Worm (Caenorhabditis elegans) whole organism, L4 larva: ENCODE measurements around the gene fbxa-136.

Experiments
- D1046.2 ChIP-seq: fragments of 200-800 bp; sonication (Bioruptor generic); IDR thresholded peaks from 2 replicates; pipeline ENCODE4 v1.3.6; 2022; ENCODE audit warnings: missing genetic modification characterization, missing compliant biosample characterization
- F37D6.2 ChIP-seq: sonication (generic microtip); optimal IDR thresholded peaks from 2 replicates; lab custom pipeline; 2016; ENCODE audit warnings: mild to moderate bottlenecking, missing genetic modification characterization, missing compliant biosample characterization
- Y5F2A.4 ChIP-seq: fragments of 200-800 bp; sonication (Bioruptor generic); optimal IDR thresholded peaks from 2 replicates; lab custom pipeline; 2018; ENCODE audit warnings: mild to moderate bottlenecking, missing genetic modification characterization, missing compliant biosample characterization
- Y75B8A.6 ChIP-seq: fragments of 200-800 bp; sonication (Bioruptor generic); IDR thresholded peaks from 2 replicates; pipeline ENCODE4 v1.3.6; 2022; ENCODE audit warnings: missing genetic modification reagents, missing genetic modification characterization, missing compliant biosample characterization
- aha-1 ChIP-seq: fragments of 150-350 bp; peaks from one replicate; lab custom pipeline; 2014; ENCODE audit warnings: missing biosample characterization, missing genetic modification characterization
- ama-1 ChIP-seq: fragments of 150-350 bp; optimal IDR thresholded peaks from 2 replicates; lab custom pipeline; 2014; ENCODE audit warnings: inconsistent platforms, mixed read lengths
- ceh-28 ChIP-seq: fragments of 150-350 bp; optimal IDR thresholded peaks from 2 replicates; lab custom pipeline; 2014; ENCODE audit warnings: missing biosample characterization, missing genetic modification reagents, missing genetic modification characterization
- ceh-82 ChIP-seq: sonication (generic microtip); optimal IDR thresholded peaks from 2 replicates; lab custom pipeline; 2017; ENCODE audit warnings: missing biosample characterization, missing genetic modification characterization
- ctbp-1 ChIP-seq: fragments of 200-800 bp; sonication (Bioruptor generic); IDR thresholded peaks from 2 replicates; pipeline ENCODE4 v1.3.6; 2022; ENCODE audit warnings: missing genetic modification reagents, missing genetic modification characterization, missing compliant biosample characterization
- dmd-8 ChIP-seq: fragments of 200-800 bp; sonication (Bioruptor generic); IDR thresholded peaks from 2 replicates; pipeline ENCODE4 v1.3.6; 2022; ENCODE audit warnings: missing genetic modification characterization, missing compliant biosample characterization
- dmd-9 ChIP-seq: fragments of 200-800 bp; sonication (Bioruptor generic); IDR thresholded peaks from 2 replicates; pipeline ENCODE4 v1.3.6; 2022; ENCODE audit warnings: missing genetic modification reagents, missing genetic modification characterization, missing compliant biosample characterization
- dpl-1 ChIP-seq: fragments of 150-350 bp; optimal IDR thresholded peaks from 2 replicates; lab custom pipeline; 2014; ENCODE audit warnings: missing biosample characterization, missing genetic modification reagents, missing genetic modification characterization
- duxl-1 ChIP-seq: sonication (generic microtip); optimal IDR thresholded peaks from 2 replicates; lab custom pipeline; 2016; ENCODE audit warnings: mild to moderate bottlenecking, missing genetic modification characterization, moderate library complexity, missing compliant biosample characterization; ENCODE audit not compliant: poor library complexity
- lim-7 ChIP-seq: fragments of 200-800 bp; sonication (Bioruptor generic); IDR thresholded peaks from 2 replicates; pipeline ENCODE4 v1.3.6; 2022; ENCODE audit warnings: missing genetic modification characterization, missing compliant biosample characterization
- lin-1 ChIP-seq: fragments of 200-800 bp; sonication (Bioruptor generic); IDR thresholded peaks from 2 replicates; pipeline ENCODE4 v1.3.6; 2022; ENCODE audit warnings: missing genetic modification reagents, missing genetic modification characterization, missing compliant biosample characterization
- madf-9 ChIP-seq: fragments of 200-800 bp; sonication (Bioruptor generic); conservative IDR thresholded peaks from 2 replicates; pipeline ENCODE4 v1.3.6; 2022; ENCODE audit warnings: missing genetic modification reagents, missing genetic modification characterization, missing compliant biosample characterization
- mdl-1 ChIP-seq, 2 experiments: fragments of 150-350 bp in 1 of 2; sonication (generic microtip) in 1 of 2; optimal IDR thresholded peaks; 2 replicates each; lab custom pipeline; 2014 to 2017; ENCODE audit warnings: missing biosample characterization in 2 of 2, missing genetic modification characterization in 2 of 2
- mdt-29 ChIP-seq: fragments of 200-800 bp; sonication (Bioruptor generic); IDR thresholded peaks from 2 replicates; pipeline ENCODE4 v1.3.6; 2022; ENCODE audit warnings: missing genetic modification reagents, missing genetic modification characterization, missing compliant biosample characterization
- mes-2 ChIP-seq: sonication (generic microtip); optimal IDR thresholded peaks from 2 replicates; lab custom pipeline; 2016; ENCODE audit warnings: missing genotype, mild to moderate bottlenecking, missing genetic modification characterization, missing compliant biosample characterization; ENCODE audit not compliant: poor library complexity, severe bottlenecking
- mxl-3 ChIP-seq: fragments of 200-800 bp; sonication (Bioruptor generic); optimal IDR thresholded peaks from 2 replicates; lab custom pipeline; 2018; ENCODE audit warnings: mild to moderate bottlenecking, missing genetic modification characterization, missing compliant biosample characterization
- nhr-28 ChIP-seq: fragments of 150-350 bp; optimal IDR thresholded peaks from 2 replicates; lab custom pipeline; 2014; ENCODE audit warnings: missing biosample characterization, missing genetic modification characterization
- nhr-6 ChIP-seq: fragments of 150-350 bp; optimal IDR thresholded peaks from 2 replicates; lab custom pipeline; 2014; ENCODE audit warnings: missing biosample characterization, missing genetic modification characterization
- nhr-77 ChIP-seq: fragments of 150-350 bp; optimal IDR thresholded peaks from 2 replicates; lab custom pipeline; 2014; ENCODE audit warnings: missing biosample characterization, missing genetic modification characterization
- pqm-1 ChIP-seq: sonication (generic microtip); optimal IDR thresholded peaks from 2 replicates; lab custom pipeline; 2017; ENCODE audit warnings: missing biosample characterization, missing genetic modification characterization
- rbr-2 ChIP-seq: sonication (generic microtip); optimal IDR thresholded peaks from 2 replicates; lab custom pipeline; 2016; ENCODE audit warnings: missing genotype, missing genetic modification characterization, missing compliant biosample characterization
- spr-1 ChIP-seq: sonication (generic microtip); optimal IDR thresholded peaks from 2 replicates; lab custom pipeline; 2016; ENCODE audit warnings: mild to moderate bottlenecking, missing genetic modification characterization, missing compliant biosample characterization
- spr-3 ChIP-seq: fragments of 200-800 bp; sonication (Bioruptor generic); optimal IDR thresholded peaks from 2 replicates; lab custom pipeline; 2018; ENCODE audit warnings: mild to moderate bottlenecking, missing genetic modification characterization, missing compliant biosample characterization
- unc-130 ChIP-seq: sonication (generic microtip); optimal IDR thresholded peaks from 2 replicates; lab custom pipeline; 2016; ENCODE audit warnings: missing genetic modification reagents, missing genetic modification characterization, missing compliant biosample characterization
- unc-62 ChIP-seq, 3 experiments: fragments of 150-350 bp in 1 of 3; sonication (generic microtip); optimal IDR thresholded peaks in 2 of 3; peaks in 1 of 3; 1 replicate in 1 of 3; 2 replicates in 2 of 3; lab custom pipeline; 2014 to 2017; ENCODE audit warnings: missing biosample characterization in 3 of 3, missing genetic modification characterization in 3 of 3, missing genetic modification reagents in 3 of 3, missing genotype in 1 of 3
- vab-7 ChIP-seq: fragments of 200-800 bp; sonication (Bioruptor generic); IDR thresholded peaks from 2 replicates; pipeline ENCODE4 v1.3.6; 2022; ENCODE audit warnings: missing genetic modification reagents, missing genetic modification characterization, missing compliant biosample characterization
- zfp-3 ChIP-seq: fragments of 200-800 bp; sonication (Bioruptor generic); conservative IDR thresholded peaks from 2 replicates; pipeline ENCODE4 v1.3.6; 2022; ENCODE audit warnings: missing genetic modification reagents, missing genetic modification characterization, missing compliant biosample characterization
- ztf-11 ChIP-seq: fragments of 150-350 bp; optimal IDR thresholded peaks from 2 replicates; lab custom pipeline; 2014; ENCODE audit warnings: missing biosample characterization, missing genetic modification characterization

The fbxa-136 gene

DNA sequence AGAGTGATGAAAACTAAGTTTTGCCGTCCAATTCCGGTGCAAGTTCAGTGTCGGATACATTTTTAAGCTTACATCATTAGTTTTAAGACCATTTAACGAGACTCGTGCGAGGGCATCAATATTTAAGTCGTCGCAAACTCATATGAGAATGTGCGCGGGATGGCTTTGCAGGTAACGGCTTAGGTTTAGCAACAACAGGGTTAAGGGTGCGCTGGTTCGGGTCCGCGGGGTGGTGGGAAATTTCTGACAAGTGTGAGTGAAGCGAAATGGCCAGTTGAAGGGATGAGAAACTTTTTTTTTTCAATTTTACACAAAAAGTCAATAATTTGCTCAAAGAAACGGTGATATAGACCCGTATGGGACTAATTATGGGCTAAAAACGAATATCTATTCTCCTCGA, 7.0 kb upstream of the fbxa-136 start:
- TF ChIP-seq nhr-77 (tag; lab: Kevin White, UChicago): no peak
- TF ChIP-seq vab-7 (GFP tag; lab: Robert Waterston, UW): 0 out of 2 replicates have a peak, but pooled peaks have one; percentile 26
- peak; percentile 28; the same call in 1 of the 2 replicates for TF ChIP-seq lim-7
- no peak for TF ChIP-seq mes-2 (tag; lab: Kevin White, UChicago)

- no peak for TF ChIP-seq D1046.2 (GFP tag; lab: Robert Waterston, UW)
- TF ChIP-seq vab-7 (GFP tag; lab: Robert Waterston, UW): no peak
- no peak for TF ChIP-seq mdl-1 (tag; optimal IDR thresholded peaks at IDR 0.05; lab: Kevin White, UChicago)
- no peak for TF ChIP-seq duxl-1 (tag; lab: Kevin White, UChicago)
Observed at ce11 chrV:17527729-17528128, 6.9 kb downstream of the fbxa-136 start, which contains the start of gene srz-90. TSS of gene srz-90 (plus strand) at chrV:17528029.

DNA sequence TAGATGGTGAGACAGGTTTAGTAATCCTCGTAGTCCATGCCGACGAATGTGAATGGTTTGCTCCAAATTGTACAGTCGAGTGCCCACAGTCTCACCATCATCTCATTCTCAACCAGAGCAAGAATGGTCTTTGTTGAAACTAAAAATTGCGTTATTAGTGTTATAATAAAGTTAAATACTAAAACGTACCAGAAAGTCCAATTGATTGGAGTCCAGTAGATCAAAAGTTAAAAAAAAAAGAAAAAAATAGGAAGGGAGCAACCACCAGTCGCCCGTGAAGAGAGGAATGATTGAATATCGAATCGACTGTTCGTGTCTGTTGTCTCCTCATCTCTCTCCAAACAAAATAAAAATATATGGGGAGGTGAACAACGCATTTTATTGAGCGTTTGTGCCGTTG, 9.7 kb downstream of the fbxa-136 start, which contains the start of gene C18D4.12:
TSS of gene C18D4.12 (minus strand) at position 101 of the 400 bp plus-strand sequence.
- no peak for TF ChIP-seq Y75B8A.6 (GFP tag; lab: Robert Waterston, UW)
- TF ChIP-seq aha-1: peak; percentile 8
- TF ChIP-seq, all 104 proteins: peak for 1

ce11 chrV:17531410-17531809, 10.6 kb downstream of the fbxa-136 start, which contains the start of gene C18D4.4:
TSS of gene C18D4.4 (minus strand) at chrV:17531510.
- TF ChIP-seq ceh-82 (tag; lab: Kevin White, UChicago) (no peak), mxl-3 (GFP tag; lab: Kevin White, UChicago) (no peak), duxl-1 (tag; lab: Kevin White, UChicago) (no peak), mes-2 (tag; lab: Kevin White, UChicago) (no peak), madf-9 (GFP tag; lab: Robert Waterston, UW) (no peak), ztf-11 (no peak), ceh-28 (tag; lab: Kevin White, UChicago) (no peak), zfp-3 (GFP tag; lab: Robert Waterston, UW) (no peak), dpl-1 (no peak), F37D6.2 (tag; lab: Kevin White, UChicago) (no peak), mdt-29 (GFP tag; lab: Robert Waterston, UW) (no peak), spr-3 (no peak), spr-1 (no peak)

DNA sequence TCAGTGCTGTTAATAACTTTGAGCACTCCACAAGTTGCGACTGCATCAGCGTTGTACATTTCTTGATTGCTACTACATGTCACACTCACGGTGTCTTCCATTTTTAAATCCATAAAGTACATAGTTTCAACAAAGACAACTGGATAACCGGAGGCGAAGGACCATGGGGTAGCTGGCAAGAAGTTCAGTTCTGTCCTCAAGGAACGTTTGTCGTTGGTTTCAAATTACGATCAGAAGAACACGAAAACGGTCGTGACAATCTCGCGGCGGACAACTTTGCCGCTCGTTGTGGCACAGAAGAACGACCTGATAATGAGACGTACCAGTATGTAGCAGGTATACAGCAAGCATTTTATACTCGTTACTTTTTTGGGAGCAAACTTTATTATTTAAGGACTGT, 11.9 kb downstream of the fbxa-136 start, which contains the start of gene C18D4.3:
TSS of gene C18D4.3 (minus strand) at position 101 of the 400 bp plus-strand sequence.
- no peak for TF ChIP-seq ama-1 (lab: Kevin White, UChicago)
- TF ChIP-seq Y5F2A.4 (GFP tag; lab: Kevin White, UChicago): no peak
- no peak for TF ChIP-seq Y75B8A.6 (GFP tag; lab: Robert Waterston, UW)
- TF ChIP-seq ctbp-1 (GFP tag; lab: Robert Waterston, UW): no peak
- TF ChIP-seq unc-130: no peak
- TF ChIP-seq rbr-2 (tag; lab: Kevin White, UChicago): no peak
- no peak for TF ChIP-seq nhr-6 (tag; lab: Kevin White, UChicago)
- TF ChIP-seq nhr-28 (tag; lab: Kevin White, UChicago): no peak
- TF ChIP-seq pqm-1 (tag; lab: Kevin White, UChicago): no peak
- TF ChIP-seq lin-1 (GFP tag; lab: Robert Waterston, UW): no peak
- TF ChIP-seq dmd-9 (GFP tag; lab: Robert Waterston, UW): no peak

ce11 chrV:17533200-17533599, 12.4 kb downstream of the fbxa-136 start:
- TF ChIP-seq unc-62 (GFP tag; optimal IDR thresholded peaks at IDR 0.05 in 1 of 2; lab: Kevin White, UChicago) (peak in 1 of 2 experiments; percentile 68), unc-62 (tag; optimal IDR thresholded peaks at IDR 0.05; lab: Kevin White, UChicago) (no peak), aha-1 (peak; percentile 67), dmd-8 (GFP tag; lab: Robert Waterston, UW) (no peak)
